Fruit fly (Drosophila melanogaster) whole organism, embryonic: Measurements from ENCODE around the gene peg.

Source experiments
- Antp ChIP-seq: fragments of 200-800 bp; sonication (Bioruptor generic); optimal IDR thresholded peaks from 3 replicates; lab custom pipeline; 2016; ENCODE audit warnings: missing biosample characterization, missing genetic modification characterization
- Bdp1 ChIP-seq: fragments of 200-800 bp; sonication (Bioruptor generic); optimal IDR thresholded peaks from 3 replicates; lab custom pipeline; 2016; ENCODE audit warnings: missing biosample characterization, missing genetic modification characterization
- Blimp-1 ChIP-seq: fragments of 200-800 bp; sonication (Bioruptor generic); optimal IDR thresholded peaks from 3 replicates; lab custom pipeline; 2018; ENCODE audit warnings: missing biosample characterization, missing genetic modification characterization, mild to moderate bottlenecking, moderate library complexity, missing genetic modification reagents
- CG1024 ChIP-seq: fragments of 200-800 bp; sonication (Bioruptor generic); IDR thresholded peaks from 2 replicates; pipeline ENCODE4 v1.3.6; 2022; ENCODE audit warnings: missing biosample characterization, missing genetic modification characterization
- CG10462 ChIP-seq: fragments of 200-800 bp; sonication (Bioruptor generic); optimal IDR thresholded peaks from 2 replicates; lab custom pipeline; 2016; ENCODE audit warnings: missing biosample characterization, missing genetic modification characterization
- CG10543 ChIP-seq: fragments of 200-800 bp; sonication (Bioruptor generic); optimal IDR thresholded peaks from 3 replicates; lab custom pipeline; 2017; ENCODE audit warnings: missing biosample characterization, mild to moderate bottlenecking, missing genetic modification characterization, moderate library complexity
- CG10654 ChIP-seq: fragments of 200-800 bp; sonication (Bioruptor generic); optimal IDR thresholded peaks from 2 replicates; lab custom pipeline; 2016; ENCODE audit warnings: missing biosample characterization, missing genetic modification characterization
- CG11456 ChIP-seq: fragments of 200-800 bp; sonication (Bioruptor generic); IDR thresholded peaks from 3 replicates; pipeline ENCODE4 v1.3.6; 2022; ENCODE audit warnings: missing biosample characterization, missing genetic modification characterization
- CG12744 ChIP-seq: fragments of 200-800 bp; sonication (Bioruptor generic); optimal IDR thresholded peaks from 2 replicates; lab custom pipeline; 2016; ENCODE audit warnings: missing biosample characterization, missing genetic modification characterization
- CG12769 ChIP-seq: fragments of 200-800 bp; sonication (Bioruptor generic); optimal IDR thresholded peaks from 2 replicates; lab custom pipeline; 2019; ENCODE audit warnings: missing biosample characterization, mild to moderate bottlenecking, missing genetic modification characterization, moderate library complexity
- CG13624 ChIP-seq: fragments of 200-800 bp; sonication (Bioruptor generic); optimal IDR thresholded peaks from 2 replicates; lab custom pipeline; 2016; ENCODE audit warnings: missing biosample characterization, missing genetic modification characterization
- CG15011 ChIP-seq: fragments of 200-800 bp; sonication (Bioruptor generic); optimal IDR thresholded peaks from 3 replicates; lab custom pipeline; 2018; ENCODE audit warnings: missing biosample characterization, mild to moderate bottlenecking, missing genetic modification characterization
- CG15269 ChIP-seq: fragments of 200-800 bp; sonication (Bioruptor generic); optimal IDR thresholded peaks from 2 replicates; lab custom pipeline; 2018; ENCODE audit warnings: missing biosample characterization, mild to moderate bottlenecking, missing genetic modification characterization, moderate library complexity
- CG1602 ChIP-seq: fragments of 200-800 bp; sonication (Bioruptor generic); optimal IDR thresholded peaks from 3 replicates; lab custom pipeline; 2016; ENCODE audit warnings: missing biosample characterization, missing genetic modification characterization
- CG1832 ChIP-seq: fragments of 200-800 bp; sonication (Bioruptor generic); optimal IDR thresholded peaks from 2 replicates; lab custom pipeline; 2017; ENCODE audit warnings: missing biosample characterization, mild to moderate bottlenecking, missing genetic modification characterization, inconsistent platforms
- CG18764 ChIP-seq: fragments of 200-800 bp; sonication (Bioruptor generic); optimal IDR thresholded peaks from 3 replicates; lab custom pipeline; 2016; ENCODE audit warnings: missing biosample characterization, missing genetic modification characterization
- CG2875 ChIP-seq: fragments of 200-800 bp; sonication (Bioruptor generic); optimal IDR thresholded peaks from 2 replicates; lab custom pipeline; 2017; ENCODE audit warnings: missing biosample characterization, mild to moderate bottlenecking, missing genetic modification characterization, missing genetic modification reagents
- CG34224 ChIP-seq: fragments of 200-800 bp; sonication (Bioruptor generic); IDR thresholded peaks from 3 replicates; pipeline ENCODE4 v1.3.6; 2022; ENCODE audit warnings: missing biosample characterization, missing genetic modification characterization; ENCODE audit not compliant: partially characterized antibody
- CG42726 ChIP-seq: fragments of 200-800 bp; sonication (Bioruptor generic); IDR thresholded peaks from 2 replicates; pipeline ENCODE4 v1.3.6; 2022; ENCODE audit warnings: missing biosample characterization, missing genetic modification characterization; ENCODE audit not compliant: partially characterized antibody
- CG4820 ChIP-seq: fragments of 200-800 bp; sonication (Bioruptor generic); optimal IDR thresholded peaks from 3 replicates; lab custom pipeline; 2016; ENCODE audit warnings: missing biosample characterization, missing genetic modification characterization
- CG7271 ChIP-seq: fragments of 200-800 bp; sonication (Bioruptor generic); optimal IDR thresholded peaks from 2 replicates; lab custom pipeline; 2018; ENCODE audit warnings: missing biosample characterization, mild to moderate bottlenecking, missing genetic modification characterization, moderate library complexity
- CG7963 ChIP-seq: fragments of 200-800 bp; sonication (Bioruptor generic); IDR thresholded peaks from 3 replicates; pipeline ENCODE4 v1.3.6; 2022; ENCODE audit warnings: missing biosample characterization, missing genetic modification characterization; ENCODE audit not compliant: partially characterized antibody
- CG8478 ChIP-seq: fragments of >200 bp; optimal IDR thresholded peaks from 2 replicates; lab custom pipeline; 2018
- CG9817 ChIP-seq: fragments of 200-800 bp; sonication (Bioruptor generic); optimal IDR thresholded peaks from 2 replicates; lab custom pipeline; 2018; ENCODE audit warnings: missing biosample characterization, mild to moderate bottlenecking, missing genetic modification characterization, moderate library complexity
- CG9932 ChIP-seq: fragments of 200-800 bp; sonication (Bioruptor generic); IDR thresholded peaks from 2 replicates; pipeline ENCODE4 v1.3.6; 2022; ENCODE audit warnings: missing biosample characterization, missing genetic modification characterization
- Dbx ChIP-seq: fragments of 200-800 bp; sonication (Bioruptor generic); IDR thresholded peaks from 3 replicates; pipeline ENCODE4 v1.3.6; 2022; ENCODE audit warnings: missing biosample characterization, missing genetic modification characterization
- HLH3B ChIP-seq: fragments of 200-800 bp; sonication (Bioruptor generic); IDR thresholded peaks from 2 replicates; pipeline ENCODE4 v1.3.6; 2022; ENCODE audit warnings: missing biosample characterization, missing genetic modification characterization
- HLH54F ChIP-seq: fragments of 200-800 bp; sonication (Bioruptor generic); optimal IDR thresholded peaks from 3 replicates; lab custom pipeline; 2016; ENCODE audit warnings: missing biosample characterization, missing genetic modification characterization
- Med ChIP-seq: fragments of 200-800 bp; sonication (Bioruptor generic); peaks from one replicate; lab custom pipeline; 2016; ENCODE audit warnings: missing biosample characterization, missing genetic modification characterization, mild to moderate bottlenecking, inconsistent platforms, moderate library complexity
- Nf-YC ChIP-seq: fragments of 200-800 bp; optimal IDR thresholded peaks from 3 replicates; lab custom pipeline; 2019; ENCODE audit warnings: missing biosample characterization, mild to moderate bottlenecking, missing genetic modification characterization, moderate library complexity
- Optix ChIP-seq: fragments of 200-800 bp; sonication (Bioruptor generic); IDR thresholded peaks from 3 replicates; pipeline ENCODE4 v1.3.6; 2022; ENCODE audit warnings: missing biosample characterization, missing genetic modification characterization
- Side ChIP-seq: fragments of 200-800 bp; sonication (Bioruptor generic); optimal IDR thresholded peaks from 2 replicates; lab custom pipeline; 2016; ENCODE audit warnings: missing biosample characterization, missing genetic modification characterization
- Six4 ChIP-seq: fragments of 200-800 bp; sonication (Bioruptor generic); optimal IDR thresholded peaks from 2 replicates; lab custom pipeline; 2016; ENCODE audit warnings: missing biosample characterization, missing genetic modification characterization
- YL-1 ChIP-seq: fragments of 200-800 bp; sonication (Bioruptor generic); optimal IDR thresholded peaks from 3 replicates; lab custom pipeline; 2017; ENCODE audit warnings: missing biosample characterization, mild to moderate bottlenecking, missing genetic modification characterization
- chif ChIP-seq, 2 experiments: fragments of 200-800 bp; sonication (Bioruptor generic); optimal IDR thresholded peaks; 3 replicates each; lab custom pipeline; 2016; ENCODE audit warnings: missing biosample characterization in 2 of 2, missing genetic modification characterization in 2 of 2
- disco-r ChIP-seq: fragments of 200-800 bp; sonication (Bioruptor generic); optimal IDR thresholded peaks from 2 replicates; lab custom pipeline; 2016; ENCODE audit warnings: missing biosample characterization, missing genetic modification characterization
- dm ChIP-seq: fragments of 200-800 bp; sonication (Bioruptor generic); optimal IDR thresholded peaks from 3 replicates; lab custom pipeline; 2016; ENCODE audit warnings: missing biosample characterization, missing genetic modification characterization
- dmrt99B ChIP-seq: fragments of 200-800 bp; sonication (Bioruptor generic); optimal IDR thresholded peaks from 2 replicates; lab custom pipeline; 2018; ENCODE audit warnings: missing biosample characterization, mild to moderate bottlenecking, missing genetic modification characterization, moderate library complexity
- ftz-f1 ChIP-seq: fragments of 200-800 bp; sonication (Bioruptor generic); optimal IDR thresholded peaks from 2 replicates; lab custom pipeline; 2016; ENCODE audit warnings: missing biosample characterization, missing genetic modification characterization
- gro ChIP-seq: fragments of 200-800 bp; sonication (Bioruptor generic); optimal IDR thresholded peaks from 2 replicates; lab custom pipeline; 2016; ENCODE audit warnings: missing biosample characterization, missing genetic modification characterization
- hb ChIP-seq: fragments of 200-800 bp; sonication (Bioruptor generic); IDR thresholded peaks from 3 replicates; pipeline ENCODE4 v1.3.6; 2022; ENCODE audit warnings: missing biosample characterization, missing genetic modification characterization; ENCODE audit not compliant: partially characterized antibody
- ind ChIP-seq: fragments of 200-800 bp; sonication (Bioruptor generic); optimal IDR thresholded peaks from 3 replicates; lab custom pipeline; 2016; ENCODE audit warnings: missing biosample characterization, missing genetic modification characterization
- inv ChIP-seq: fragments of 200-800 bp; sonication (Bioruptor generic); IDR thresholded peaks from 2 replicates; pipeline ENCODE4 v1.3.6; 2022; ENCODE audit warnings: missing biosample characterization, missing genetic modification characterization; ENCODE audit not compliant: partially characterized antibody
- klu ChIP-seq: fragments of 200-800 bp; sonication (Bioruptor generic); IDR thresholded peaks from 2 replicates; pipeline ENCODE4 v1.3.6; 2022; ENCODE audit warnings: missing biosample characterization, missing genetic modification characterization
- nerfin-1 ChIP-seq: fragments of 200-800 bp; sonication (Bioruptor generic); optimal IDR thresholded peaks from 3 replicates; lab custom pipeline; 2019; ENCODE audit warnings: missing biosample characterization, mild to moderate bottlenecking, missing genetic modification characterization, moderate library complexity
- onecut ChIP-seq: fragments of 200-800 bp; sonication (Bioruptor generic); IDR thresholded peaks from 2 replicates; pipeline ENCODE4 v1.3.6; 2022; ENCODE audit warnings: missing biosample characterization, missing genetic modification characterization
- sna ChIP-seq: fragments of 200-800 bp; sonication (Bioruptor generic); IDR thresholded peaks from 2 replicates; pipeline ENCODE4 v1.3.6; 2022; ENCODE audit warnings: missing biosample characterization, missing genetic modification characterization; ENCODE audit not compliant: partially characterized antibody
- sug ChIP-seq: fragments of 200-800 bp; optimal IDR thresholded peaks from 2 replicates; lab custom pipeline; 2019; ENCODE audit warnings: missing biosample characterization, mild to moderate bottlenecking, missing genetic modification characterization, moderate library complexity
- wdn ChIP-seq: fragments of 200-800 bp; sonication (Bioruptor generic); IDR thresholded peaks from 2 replicates; pipeline ENCODE4 v1.3.6; 2022; ENCODE audit warnings: missing biosample characterization, missing genetic modification characterization
- zen2 ChIP-seq: fragments of 200-800 bp; sonication (Bioruptor generic); IDR thresholded peaks from 3 replicates; pipeline ENCODE4 v1.3.6; 2022; ENCODE audit warnings: missing biosample characterization, missing genetic modification characterization; ENCODE audit not compliant: partially characterized antibody

Gene peg

dm6 chr3R:21017464-21018080 is 6.4 kb downstream of the peg start, which contains the start of gene Rlip (continued):
- TF ChIP-seq chif (GFP tag; optimal IDR thresholded peaks at IDR 0.05; lab: Kevin White, UChicago) (peak in 1 of 2 experiments; percentile 7), YL-1 (GFP tag; lab: Kevin White, UChicago) (peak; percentile 28), Antp (peak; percentile 60), CG9932 (peak; percentile 84), CG4820 (GFP tag; lab: Kevin White, UChicago) (peak; percentile 47), CG10462 (GFP tag; lab: Kevin White, UChicago) (no peak), CG7963 (GFP tag; lab: Robert Waterston, UW) (0 out of 3 replicates have a peak, but pooled peaks have one; percentile 41), disco-r (peak; percentile 1), CG10543 (GFP tag; lab: Kevin White, UChicago) (peak; percentile 22), Optix (no peak), Six4 (peak; percentile 12), CG42726 (GFP tag; lab: Robert Waterston, UW) (peak; percentile 71), nerfin-1 (tag; lab: Kevin White, UChicago) (no peak), hb (no peak), CG11456 (GFP tag; lab: Robert Waterston, UW) (peak; percentile 85), dmrt99B (tag; lab: Kevin White, UChicago) (peak; percentile 12), ftz-f1 (GFP tag; lab: Kevin White, UChicago) (no peak), Side (GFP tag; lab: Kevin White, UChicago) (peak; percentile 65), CG18764 (GFP tag; lab: Kevin White, UChicago) (peak; percentile 41), wdn (peak; percentile 35; the same call in 1 of the 2 replicates), CG2875 (GFP tag; lab: Kevin White, UChicago) (no peak), Med (GFP tag; lab: Kevin White, UChicago) (peak; percentile 95), klu (GFP tag; lab: Robert Waterston, UW) (peak; percentile 29; the same call in 1 of the 2 replicates), CG34224 (GFP tag; lab: Robert Waterston, UW) (no peak), sna (GFP tag; lab: Robert Waterston, UW) (peak; percentile 38; the same call in 1 of the 2 replicates), CG12769 (tag; lab: Kevin White, UChicago) (peak; percentile 5), zen2 (peak; percentile 48), Bdp1 (GFP tag; lab: Kevin White, UChicago) (peak; percentile 7), CG1602 (peak; percentile 15), CG7271 (no peak), CG15011 (GFP tag; lab: Kevin White, UChicago) (no peak), sug (tag; lab: Kevin White, UChicago) (peak; percentile 56), dm (GFP tag; lab: Kevin White, UChicago) (peak; percentile 10), inv (peak; percentile 53), Blimp-1 (GFP tag; lab: Kevin White, UChicago) (no peak), HLH3B (GFP tag; lab: Robert Waterston, UW) (peak; percentile 53; the same call in 1 of the 2 replicates), CG15269 (peak; percentile 9), CG1024 (GFP tag; lab: Robert Waterston, UW) (no peak), Dbx (GFP tag; lab: Robert Waterston, UW) (peak; percentile 57; the same call in 2 of the 3 replicates), CG9817 (tag; lab: Kevin White, UChicago) (peak; percentile 47), CG10654 (peak; percentile 31), Nf-YC (peak; percentile 19), CG1832 (GFP tag; lab: Kevin White, UChicago) (no peak), onecut (GFP tag; lab: Robert Waterston, UW) (peak; percentile 94), gro (GFP tag; lab: Kevin White, UChicago) (peak; percentile 64), HLH54F (peak; percentile 29), CG8478 (lab: Kevin White, UChicago) (no peak), ind (GFP tag; lab: Kevin White, UChicago) (peak; percentile 41), CG13624 (GFP tag; lab: Kevin White, UChicago) (peak; percentile 72), CG12744 (no peak)
